Worm (Caenorhabditis elegans) whole organism, L3 larva: ENCODE results near the gene tag-65.

Source experiments
- R02D3.7 ChIP-seq: fragments of 150-350 bp; optimal IDR thresholded peaks from 2 replicates; lab custom pipeline; 2014; ENCODE audit warnings: missing biosample characterization, missing genetic modification characterization
- aly-2 ChIP-seq: fragments of 150-350 bp; optimal IDR thresholded peaks from 2 replicates; lab custom pipeline; 2014; ENCODE audit warnings: missing biosample characterization, missing genetic modification characterization
- ama-1 ChIP-seq: fragments of 150-350 bp; optimal IDR thresholded peaks from 2 replicates; lab custom pipeline; 2018
- ceh-28 ChIP-seq: fragments of 150-350 bp; optimal IDR thresholded peaks from 2 replicates; lab custom pipeline; 2014; ENCODE audit warnings: missing biosample characterization, missing genetic modification reagents, missing genetic modification characterization
- ceh-82 ChIP-seq: fragments of 150-350 bp; optimal IDR thresholded peaks from 2 replicates; lab custom pipeline; 2014; ENCODE audit warnings: missing biosample characterization, missing genetic modification characterization
- ceh-9 ChIP-seq: sonication (generic microtip); optimal IDR thresholded peaks from 2 replicates; lab custom pipeline; 2018; ENCODE audit warnings: missing biosample characterization, missing genetic modification characterization
- daf-12 ChIP-seq: fragments of 150-350 bp; optimal IDR thresholded peaks from 2 replicates; lab custom pipeline; 2014; ENCODE audit warnings: missing biosample characterization, missing genetic modification reagents, missing genetic modification characterization
- egl-27 ChIP-seq: sonication (generic microtip); optimal IDR thresholded peaks from 4 replicates; lab custom pipeline; 2017; ENCODE audit warnings: missing biosample characterization, missing genetic modification reagents, missing genetic modification characterization
- egl-5 ChIP-seq: fragments of 150-350 bp; optimal IDR thresholded peaks from 2 replicates; lab custom pipeline; 2017; ENCODE audit warnings: missing biosample characterization, missing genetic modification reagents, missing genetic modification characterization, inconsistent platforms
- elt-1 ChIP-seq: fragments of 150-350 bp; optimal IDR thresholded peaks from 2 replicates; lab custom pipeline; 2014; ENCODE audit warnings: missing biosample characterization, missing genetic modification characterization
- elt-2 ChIP-seq: sonication (generic microtip); optimal IDR thresholded peaks from 2 replicates; lab custom pipeline; 2016; ENCODE audit warnings: missing genetic modification reagents, mild to moderate bottlenecking, missing genetic modification characterization, missing compliant biosample characterization
- elt-3 ChIP-seq, 3 experiments: fragments of 150-350 bp in 1 of 3; sonication (generic microtip) in 2 of 3; optimal IDR thresholded peaks; 2 replicates in 2 of 3; 4 replicates in 1 of 3; lab custom pipeline; 2014 to 2017; ENCODE audit warnings: missing biosample characterization in 3 of 3, missing genetic modification characterization in 3 of 3
- fos-1 ChIP-seq: fragments of 150-350 bp; optimal IDR thresholded peaks from 2 replicates; lab custom pipeline; 2014; ENCODE audit warnings: missing biosample characterization, missing genetic modification characterization
- hmg-11 ChIP-seq: sonication (generic microtip); optimal IDR thresholded peaks from 2 replicates; lab custom pipeline; 2016; ENCODE audit warnings: missing genetic modification characterization, missing compliant biosample characterization
- jun-1 ChIP-seq: fragments of 150-350 bp; optimal IDR thresholded peaks from 2 replicates; lab custom pipeline; 2014; ENCODE audit warnings: missing biosample characterization, missing genetic modification reagents, missing genetic modification characterization
- lin-15B ChIP-seq: fragments of 150-350 bp; optimal IDR thresholded peaks from 2 replicates; lab custom pipeline; 2014; ENCODE audit warnings: missing biosample characterization, missing genetic modification characterization
- lin-39 ChIP-seq: fragments of 150-350 bp; optimal IDR thresholded peaks from 2 replicates; lab custom pipeline; 2018; ENCODE audit warnings: missing biosample characterization, missing genetic modification reagents, missing genetic modification characterization
- lsy-12 ChIP-seq: sonication (generic microtip); optimal IDR thresholded peaks from 2 replicates; lab custom pipeline; 2016; ENCODE audit warnings: mild to moderate bottlenecking, missing genetic modification characterization, missing compliant biosample characterization
- nfya-1 ChIP-seq: sonication (generic microtip); optimal IDR thresholded peaks from 2 replicates; lab custom pipeline; 2017; ENCODE audit warnings: missing genetic modification characterization, mild to moderate bottlenecking, missing compliant biosample characterization, antibody characterized with exemption, moderate library complexity; ENCODE audit not compliant: insufficient read depth
- nhr-12 ChIP-seq: fragments of 150-350 bp; optimal IDR thresholded peaks from 2 replicates; lab custom pipeline; 2014; ENCODE audit warnings: missing biosample characterization, missing genetic modification characterization
- nhr-23 ChIP-seq: fragments of 150-350 bp; optimal IDR thresholded peaks from 2 replicates; lab custom pipeline; 2014; ENCODE audit warnings: missing biosample characterization, missing genetic modification reagents, missing genetic modification characterization
- nhr-28 ChIP-seq: fragments of 150-350 bp; optimal IDR thresholded peaks from 2 replicates; lab custom pipeline; 2014; ENCODE audit warnings: missing biosample characterization, missing genetic modification characterization
- nhr-67 ChIP-seq: fragments of 150-350 bp; optimal IDR thresholded peaks from 2 replicates; lab custom pipeline; 2014; ENCODE audit warnings: missing biosample characterization, missing genetic modification characterization
- nhr-76 ChIP-seq: fragments of 150-350 bp; sonication (generic microtip); optimal IDR thresholded peaks from 5 replicates; lab custom pipeline; 2014; ENCODE audit warnings: missing biosample characterization, missing genetic modification characterization
- nhr-77 ChIP-seq: fragments of 150-350 bp; optimal IDR thresholded peaks from 2 replicates; lab custom pipeline; 2014; ENCODE audit warnings: missing biosample characterization, missing genetic modification characterization
- pha-4 ChIP-seq: fragments of 150-350 bp; optimal IDR thresholded peaks from 2 replicates; lab custom pipeline; 2014; ENCODE audit warnings: missing biosample characterization, missing genetic modification reagents, missing genetic modification characterization
- pqm-1 ChIP-seq: fragments of 150-350 bp; optimal IDR thresholded peaks from 2 replicates; lab custom pipeline; 2017; ENCODE audit warnings: missing biosample characterization, missing genetic modification characterization, inconsistent platforms
- sea-2 ChIP-seq: fragments of 150-350 bp; sonication (generic microtip); optimal IDR thresholded peaks from 4 replicates; lab custom pipeline; 2014; ENCODE audit warnings: missing biosample characterization, missing genetic modification reagents, missing genetic modification characterization
- snpc-4 ChIP-seq: fragments of 150-350 bp; optimal IDR thresholded peaks from 2 replicates; lab custom pipeline; 2014; ENCODE audit warnings: missing biosample characterization, missing genetic modification characterization
- tbx-2 ChIP-seq: sonication (generic microtip); optimal IDR thresholded peaks from 2 replicates; lab custom pipeline; 2016; ENCODE audit warnings: mild to moderate bottlenecking, missing genetic modification characterization, missing compliant biosample characterization
- unc-39 ChIP-seq: sonication (generic microtip); optimal IDR thresholded peaks from 4 replicates; lab custom pipeline; 2017; ENCODE audit warnings: missing biosample characterization, missing genetic modification characterization
- unc-62 ChIP-seq: fragments of 150-350 bp; sonication (generic microtip); optimal IDR thresholded peaks from 4 replicates; lab custom pipeline; 2014; ENCODE audit warnings: missing biosample characterization, missing genetic modification reagents, missing genetic modification characterization
- zag-1 ChIP-seq: fragments of 150-350 bp; optimal IDR thresholded peaks from 2 replicates; lab custom pipeline; 2014; ENCODE audit warnings: missing biosample characterization, missing genetic modification characterization
- ztf-11 ChIP-seq: fragments of 150-350 bp; optimal IDR thresholded peaks from 2 replicates; lab custom pipeline; 2014; ENCODE audit warnings: missing biosample characterization, missing genetic modification characterization
- ztf-4 ChIP-seq: fragments of 150-350 bp; optimal IDR thresholded peaks from 2 replicates; lab custom pipeline; 2014; ENCODE audit warnings: missing biosample characterization, missing genetic modification characterization

tag-65 gene

ce11 chrV:13645848-13646578 lies 32.4 kb downstream of the tag-65 start:
- TF ChIP-seq pha-4 (tag; lab: Kevin White, UChicago) (no peak), elt-1 (no peak), jun-1 (tag; lab: Kevin White, UChicago) (no peak), lsy-12 (tag; lab: Kevin White, UChicago) (no peak), fos-1 (no peak), egl-27 (tag; lab: Kevin White, UChicago) (no peak), ztf-11 (tag; lab: Kevin White, UChicago) (no peak), ceh-28 (tag; lab: Kevin White, UChicago) (no peak), elt-2 (tag; lab: Kevin White, UChicago) (no peak), zag-1 (tag; lab: Kevin White, UChicago) (no peak), nhr-76 (tag; lab: Kevin White, UChicago) (no peak)

ce11 chrV:13638040-13638439 lies 40.3 kb downstream of the tag-65 start:
- TF ChIP-seq ztf-11 (tag; lab: Kevin White, UChicago), result no peak
- TF ChIP-seq aly-2 (tag; lab: Kevin White, UChicago), result no peak
- TF ChIP-seq elt-2 (tag; lab: Kevin White, UChicago), result peak; percentile 89
- TF ChIP-seq nhr-23 (tag; lab: Kevin White, UChicago), result no peak
- TF ChIP-seq ceh-82 (tag; lab: Kevin White, UChicago), result no peak
- TF ChIP-seq tbx-2 (tag; lab: Kevin White, UChicago), result no peak
- no peak for TF ChIP-seq elt-1
- no peak for TF ChIP-seq lin-39
- TF ChIP-seq daf-12, result no peak
- peak; percentile 3 for TF ChIP-seq pha-4 (tag; lab: Kevin White, UChicago)
- no peak for TF ChIP-seq elt-3 (tag; optimal IDR thresholded peaks at IDR 0.05; lab: Kevin White, UChicago)
- no peak for TF ChIP-seq nhr-67 (tag; lab: Kevin White, UChicago)
- TF ChIP-seq nhr-12 (tag; lab: Kevin White, UChicago), result no peak
- TF ChIP-seq snpc-4 (tag; lab: Kevin White, UChicago), result no peak
- TF ChIP-seq jun-1 (tag; lab: Kevin White, UChicago), result peak; percentile 22
- TF ChIP-seq sea-2 (GFP tag; lab: Kevin White, UChicago), result no peak
- no peak for TF ChIP-seq nfya-1 (tag; lab: Kevin White, UChicago)
- no peak for TF ChIP-seq ceh-9 (tag; lab: Kevin White, UChicago)
- TF ChIP-seq hmg-11 (tag; lab: Kevin White, UChicago), result no peak
- TF ChIP-seq ztf-4 (tag; lab: Kevin White, UChicago), result no peak
- no peak for TF ChIP-seq R02D3.7 (tag; lab: Kevin White, UChicago)
- no peak for TF ChIP-seq ama-1 (lab: Kevin White, UChicago)
- TF ChIP-seq unc-62, result no peak
- TF ChIP-seq pqm-1, result no peak
- TF ChIP-seq nhr-28 (tag; lab: Kevin White, UChicago), result no peak
- TF ChIP-seq unc-39 (tag; lab: Kevin White, UChicago), result no peak

DNA sequence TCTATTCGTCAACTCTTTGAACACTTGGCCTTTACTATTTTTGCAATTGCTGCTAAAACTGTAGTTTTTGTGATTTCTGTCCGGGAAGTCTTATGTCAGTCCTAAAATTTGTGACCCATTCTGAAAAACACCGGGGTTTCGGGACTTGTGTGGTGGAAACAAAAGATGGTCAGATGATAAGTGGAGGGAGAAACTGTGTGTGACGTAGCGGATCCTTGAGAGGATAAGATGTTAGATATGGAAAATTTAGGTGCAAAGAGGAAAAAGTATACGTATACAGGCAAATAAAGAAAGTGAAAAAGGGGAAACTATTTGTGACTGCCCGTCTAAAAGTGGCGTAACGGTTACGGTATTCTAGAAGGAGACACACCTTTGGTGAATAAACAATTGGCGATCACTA lies 42.0 kb downstream of the tag-65 start:
- TF ChIP-seq elt-1 (peak; percentile 8), ztf-4 (tag; lab: Kevin White, UChicago) (no peak), nhr-23 (tag; lab: Kevin White, UChicago) (peak; percentile 21)

DNA sequence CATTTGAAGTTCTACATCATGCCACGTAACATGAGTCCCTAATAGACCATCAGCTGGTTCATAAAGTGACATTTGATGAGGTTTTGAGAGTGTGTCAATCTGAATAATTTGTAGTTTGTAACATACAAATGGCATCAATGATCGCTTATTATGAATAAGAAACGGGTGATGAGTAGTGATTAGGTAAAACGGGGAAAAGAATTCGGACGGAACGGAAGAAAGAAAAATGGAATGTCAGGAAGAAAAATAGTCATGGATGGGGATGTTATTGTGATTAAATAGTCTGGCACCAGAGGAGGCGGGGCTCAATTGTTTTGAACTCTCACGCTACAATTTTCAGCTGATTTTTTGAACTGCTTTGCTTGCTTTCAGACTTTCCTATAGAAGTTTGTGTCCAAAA lies 44.2 kb downstream of the tag-65 start, which contains the start of gene H37A05.2:
Gene H37A05.2, minus strand, starts transcription at position 101 of the 400 bp plus-strand sequence.
- TF ChIP-seq nhr-77 (tag; lab: Kevin White, UChicago), result no peak
- TF ChIP-seq elt-3 (tag; optimal IDR thresholded peaks at IDR 0.05; lab: Kevin White, UChicago), result no peak

ce11 chrV:13627103-13627623 lies 51.2 kb downstream of the tag-65 start, which contains the start of gene sde-2:
Gene sde-2 (plus strand): TSS chrV:13627573.
- TF ChIP-seq lin-15B (tag; lab: Kevin White, UChicago), result no peak
- peak; percentile 35 for TF ChIP-seq egl-5 (tag; lab: Kevin White, UChicago)
- TF ChIP-seq lin-39, result peak; percentile 4
